Fruit fly (Drosophila melanogaster): ENCODE results near the gene CG3184.

CG3184 gene

dm6 chrX:6638123-6638522, 50.5 kb downstream of the CG3184 start:
- TF ChIP-seq usp (GFP tag; optimal IDR thresholded peaks at IDR 0.05) (no peak), Myc (optimal IDR thresholded peaks at IDR 0.05) (no peak), OdsH (GFP tag; optimal IDR thresholded peaks at IDR 0.05) (no peak), Mio (GFP tag; optimal IDR thresholded peaks at IDR 0.05) (no peak), lola (GFP tag; optimal IDR thresholded peaks at IDR 0.05) (no peak), Jra (GFP tag; optimal IDR thresholded peaks at IDR 0.05) (no peak), br (GFP tag; optimal IDR thresholded peaks at IDR 0.05) (no peak), dl (GFP tag; optimal IDR thresholded peaks at IDR 0.05; ENCODE audit: insufficient read depth in 1 of 2, partially characterized antibody in 2 of 2) (no peak), HLH106 (tag; optimal IDR thresholded peaks at IDR 0.05) (no peak), jim (GFP tag; optimal IDR thresholded peaks at IDR 0.05) (no peak), pan (optimal IDR thresholded peaks at IDR 0.05) (no peak), brk (GFP tag; optimal IDR thresholded peaks at IDR 0.05) (no peak), sage (GFP tag; optimal IDR thresholded peaks at IDR 0.05) (no peak), sv (GFP tag; optimal IDR thresholded peaks at IDR 0.05) (no peak), rgr (GFP tag; optimal IDR thresholded peaks at IDR 0.05) (no peak), CrebA (GFP tag; optimal IDR thresholded peaks at IDR 0.05; ENCODE audit: borderline replicate concordance) (no peak), woc (GFP tag; optimal IDR thresholded peaks at IDR 0.05) (no peak), Vsx2 (GFP tag; optimal IDR thresholded peaks at IDR 0.05; ENCODE audit: partially characterized antibody) (no peak)

All from whole organism, wandering third instar larva.